Fruit fly (Drosophila melanogaster) whole organism, embryonic: ENCODE measurements around the gene RPA3.

ENCODE experiments used
- Adf1 ChIP-seq: fragments of 200-800 bp; sonication (Bioruptor generic); IDR thresholded peaks from 2 replicates; pipeline ENCODE4 v1.3.6; 2022; ENCODE audit warnings: missing biosample characterization, missing genetic modification characterization
- Atf6 ChIP-seq: fragments of 200-800 bp; sonication (Bioruptor generic); IDR thresholded peaks from 2 replicates; pipeline ENCODE4 v1.3.6; 2022; ENCODE audit warnings: missing biosample characterization, missing genetic modification characterization
- CG10147 ChIP-seq: fragments of 200-800 bp; sonication (Bioruptor generic); optimal IDR thresholded peaks from 2 replicates; lab custom pipeline; 2019; ENCODE audit warnings: missing biosample characterization, mild to moderate bottlenecking, missing genetic modification characterization, moderate library complexity
- CG10274 ChIP-seq: fragments of 200-800 bp; sonication (Bioruptor generic); optimal IDR thresholded peaks from 3 replicates; lab custom pipeline; 2017; ENCODE audit warnings: missing biosample characterization, mild to moderate bottlenecking, missing genetic modification characterization
- CG10431 ChIP-seq: fragments of 200-800 bp; sonication (Bioruptor generic); optimal IDR thresholded peaks from 3 replicates; lab custom pipeline; 2018; ENCODE audit warnings: missing biosample characterization, mild to moderate bottlenecking, missing genetic modification characterization
- CG11085 ChIP-seq: fragments of 200-800 bp; sonication (Bioruptor generic); IDR thresholded peaks from 2 replicates; pipeline ENCODE4 v1.3.6; 2022; ENCODE audit warnings: missing biosample characterization, missing genetic modification characterization
- CG11504 ChIP-seq: fragments of 200-800 bp; sonication (Bioruptor generic); optimal IDR thresholded peaks from 3 replicates; lab custom pipeline; 2019; ENCODE audit warnings: missing biosample characterization, mild to moderate bottlenecking, missing genetic modification characterization, moderate library complexity
- CG11560 ChIP-seq: fragments of 200-800 bp; sonication (Bioruptor generic); IDR thresholded peaks from 3 replicates; pipeline ENCODE4 v1.3.6; 2022; ENCODE audit warnings: missing biosample characterization, missing genetic modification characterization
- CG1233 ChIP-seq: fragments of 200-800 bp; sonication (Bioruptor generic); optimal IDR thresholded peaks from 4 replicates; lab custom pipeline; 2018; ENCODE audit warnings: missing biosample characterization, mild to moderate bottlenecking, missing genetic modification characterization
- CG13287 ChIP-seq: fragments of 200-800 bp; sonication (Bioruptor generic); IDR thresholded peaks from 2 replicates; pipeline ENCODE4 v1.3.6; 2022; ENCODE audit warnings: missing biosample characterization, missing genetic modification characterization; ENCODE audit not compliant: partially characterized antibody
- CG14860 ChIP-seq: fragments of 200-800 bp; sonication (Bioruptor generic); IDR thresholded peaks from 3 replicates; pipeline ENCODE4 v1.3.6; 2022; ENCODE audit warnings: missing biosample characterization, missing genetic modification characterization; ENCODE audit not compliant: partially characterized antibody
- CG15011 ChIP-seq: fragments of 200-800 bp; sonication (Bioruptor generic); optimal IDR thresholded peaks from 3 replicates; lab custom pipeline; 2018; ENCODE audit warnings: missing biosample characterization, mild to moderate bottlenecking, missing genetic modification characterization
- CG2712 ChIP-seq: fragments of 200-800 bp; optimal IDR thresholded peaks from 3 replicates; lab custom pipeline; 2019; ENCODE audit warnings: missing biosample characterization, mild to moderate bottlenecking, missing genetic modification characterization, moderate library complexity
- CG3163 ChIP-seq: fragments of 200-800 bp; sonication (Bioruptor generic); optimal IDR thresholded peaks from 3 replicates; lab custom pipeline; 2016; ENCODE audit warnings: missing biosample characterization, missing genetic modification characterization
- CG33557 ChIP-seq: fragments of 200-800 bp; sonication (Bioruptor generic); optimal IDR thresholded peaks from 2 replicates; lab custom pipeline; 2019; ENCODE audit warnings: missing biosample characterization, mild to moderate bottlenecking, missing genetic modification characterization, moderate library complexity
- CG4854 ChIP-seq: fragments of 200-800 bp; sonication (Bioruptor generic); optimal IDR thresholded peaks from 2 replicates; lab custom pipeline; 2016; ENCODE audit warnings: missing biosample characterization, missing genetic modification characterization, inconsistent platforms
- CG5245 ChIP-seq: fragments of 200-800 bp; sonication (Bioruptor generic); optimal IDR thresholded peaks from 3 replicates; lab custom pipeline; 2016; ENCODE audit warnings: missing biosample characterization, missing genetic modification characterization
- CG7839 ChIP-seq: fragments of 200-800 bp; sonication (Bioruptor generic); optimal IDR thresholded peaks from 3 replicates; lab custom pipeline; 2018; ENCODE audit warnings: missing biosample characterization, mild to moderate bottlenecking, missing genetic modification characterization, moderate library complexity
- CG7987 ChIP-seq: fragments of 200-800 bp; sonication (Bioruptor generic); optimal IDR thresholded peaks from 2 replicates; lab custom pipeline; 2018; ENCODE audit warnings: missing biosample characterization, mild to moderate bottlenecking, missing genetic modification characterization, moderate library complexity
- CG8924 ChIP-seq: fragments of 200-800 bp; optimal IDR thresholded peaks from 3 replicates; lab custom pipeline; 2019; ENCODE audit warnings: missing biosample characterization, mild to moderate bottlenecking, missing genetic modification characterization, moderate library complexity
- CG8944 ChIP-seq: fragments of 200-800 bp; sonication (Bioruptor generic); optimal IDR thresholded peaks from 3 replicates; lab custom pipeline; 2016; ENCODE audit warnings: missing biosample characterization, missing genetic modification characterization
- CG9727 ChIP-seq: fragments of 200-800 bp; sonication (Bioruptor generic); optimal IDR thresholded peaks from 3 replicates; lab custom pipeline; 2017; ENCODE audit warnings: missing biosample characterization, mild to moderate bottlenecking, missing genetic modification characterization
- CG9876 ChIP-seq: fragments of 200-800 bp; sonication (Bioruptor generic); optimal IDR thresholded peaks from 2 replicates; lab custom pipeline; 2016; ENCODE audit warnings: missing biosample characterization, missing genetic modification characterization
- Fer2 ChIP-seq: fragments of 200-800 bp; sonication (Bioruptor generic); optimal IDR thresholded peaks from 2 replicates; lab custom pipeline; 2018; ENCODE audit warnings: missing biosample characterization, mild to moderate bottlenecking, missing genetic modification characterization, moderate library complexity
- Gug ChIP-seq: fragments of 200-800 bp; sonication (Bioruptor generic); IDR thresholded peaks from 4 replicates; pipeline ENCODE4 v1.3.6; 2022; ENCODE audit warnings: missing biosample characterization, missing genetic modification characterization
- MESR4 ChIP-seq: fragments of 200-800 bp; sonication (Bioruptor generic); optimal IDR thresholded peaks from 2 replicates; lab custom pipeline; 2018; ENCODE audit warnings: missing biosample characterization, mild to moderate bottlenecking, missing genetic modification characterization, moderate library complexity
- Max ChIP-seq: fragments of 200-800 bp; sonication (Bioruptor generic); optimal IDR thresholded peaks from 2 replicates; lab custom pipeline; 2016; ENCODE audit warnings: missing biosample characterization, mild to moderate bottlenecking, missing genetic modification characterization
- br ChIP-seq: fragments of >200 bp; optimal IDR thresholded peaks from 2 replicates; lab custom pipeline; 2017
- chinmo ChIP-seq: fragments of 200-800 bp; sonication (Bioruptor generic); IDR thresholded peaks from 4 replicates; pipeline ENCODE4 v1.3.6; 2022; ENCODE audit warnings: missing biosample characterization, missing genetic modification characterization; ENCODE audit not compliant: partially characterized antibody
- dmrt11E ChIP-seq: fragments of 200-800 bp; sonication (Bioruptor generic); optimal IDR thresholded peaks from 3 replicates; lab custom pipeline; 2018; ENCODE audit warnings: missing biosample characterization, mild to moderate bottlenecking, missing genetic modification characterization, moderate library complexity
- ems ChIP-seq: fragments of 200-800 bp; sonication (Bioruptor generic); optimal IDR thresholded peaks from 3 replicates; lab custom pipeline; 2016; ENCODE audit warnings: missing biosample characterization, missing genetic modification characterization
- ewg ChIP-seq: fragments of 200-800 bp; sonication (Bioruptor generic); optimal IDR thresholded peaks from 3 replicates; lab custom pipeline; 2017; ENCODE audit warnings: mild to moderate bottlenecking, missing biosample characterization, missing genetic modification reagents, missing genetic modification characterization
- gcm ChIP-seq: fragments of 200-800 bp; sonication (Bioruptor generic); optimal IDR thresholded peaks from 2 replicates; lab custom pipeline; 2019; ENCODE audit warnings: missing biosample characterization, mild to moderate bottlenecking, missing genetic modification characterization, moderate library complexity
- gcm2 ChIP-seq: fragments of 200-800 bp; sonication (Bioruptor generic); optimal IDR thresholded peaks from 2 replicates; lab custom pipeline; 2016; ENCODE audit warnings: missing biosample characterization, missing genetic modification characterization
- grn ChIP-seq: fragments of 200-800 bp; sonication (Bioruptor generic); optimal IDR thresholded peaks from 3 replicates; lab custom pipeline; 2017; ENCODE audit warnings: missing biosample characterization, missing genetic modification characterization
- gsb-n ChIP-seq: fragments of 200-800 bp; sonication (Bioruptor generic); optimal IDR thresholded peaks from 3 replicates; lab custom pipeline; 2018; ENCODE audit warnings: missing biosample characterization, mild to moderate bottlenecking, missing genetic modification characterization
- her ChIP-seq: fragments of 200-800 bp; sonication (Bioruptor generic); optimal IDR thresholded peaks from 2 replicates; lab custom pipeline; 2016; ENCODE audit warnings: missing biosample characterization, missing genetic modification characterization
- ken ChIP-seq: fragments of 200-800 bp; sonication (Bioruptor generic); IDR thresholded peaks from 3 replicates; pipeline ENCODE4 v1.3.6; 2022; ENCODE audit warnings: missing biosample characterization, missing genetic modification characterization
- luna ChIP-seq: fragments of 200-800 bp; sonication (Bioruptor generic); optimal IDR thresholded peaks from 2 replicates; lab custom pipeline; 2016; ENCODE audit warnings: missing biosample characterization, missing genetic modification characterization
- odd ChIP-seq: fragments of 200-800 bp; sonication (Bioruptor generic); optimal IDR thresholded peaks from 2 replicates; lab custom pipeline; 2017; ENCODE audit warnings: missing biosample characterization, mild to moderate bottlenecking, missing genetic modification characterization
- row ChIP-seq: fragments of 200-800 bp; sonication (Bioruptor generic); IDR thresholded peaks from 3 replicates; pipeline ENCODE4 v1.3.6; 2022; ENCODE audit warnings: missing biosample characterization, missing genetic modification characterization
- shn ChIP-seq: fragments of 200-800 bp; sonication (Bioruptor generic); optimal IDR thresholded peaks from 3 replicates; lab custom pipeline; 2016; ENCODE audit warnings: missing biosample characterization, missing genetic modification characterization
- sima ChIP-seq: fragments of 200-800 bp; sonication (Bioruptor generic); optimal IDR thresholded peaks from 2 replicates; lab custom pipeline; 2016; ENCODE audit warnings: missing biosample characterization, missing genetic modification characterization
- slp2 ChIP-seq: fragments of 200-800 bp; sonication (Bioruptor generic); optimal IDR thresholded peaks from 2 replicates; lab custom pipeline; 2016; ENCODE audit warnings: missing biosample characterization, missing genetic modification characterization
- sqz ChIP-seq: fragments of 200-800 bp; sonication (Bioruptor generic); optimal IDR thresholded peaks from 3 replicates; lab custom pipeline; 2018; ENCODE audit warnings: missing biosample characterization, mild to moderate bottlenecking, missing genetic modification characterization
- tll ChIP-seq, 2 experiments: fragments of 200-800 bp in 1 of 2; fragments of >200 bp in 1 of 2; sonication (Bioruptor generic) in 1 of 2; optimal IDR thresholded peaks; 2 replicates each; lab custom pipeline; 2017 to 2019; ENCODE audit warnings: missing biosample characterization in 2 of 2, missing genetic modification characterization in 2 of 2, mild to moderate bottlenecking in 1 of 2, moderate library complexity in 1 of 2
- tx ChIP-seq: fragments of 200-800 bp; sonication (Bioruptor generic); optimal IDR thresholded peaks from 2 replicates; lab custom pipeline; 2016; ENCODE audit warnings: missing biosample characterization, missing genetic modification characterization
- unc-4 ChIP-seq: fragments of 200-800 bp; sonication (Bioruptor generic); IDR thresholded peaks from 2 replicates; pipeline ENCODE4 v1.3.6; 2022; ENCODE audit warnings: missing biosample characterization, missing genetic modification characterization; ENCODE audit not compliant: partially characterized antibody
- zen2 ChIP-seq: fragments of 200-800 bp; sonication (Bioruptor generic); IDR thresholded peaks from 3 replicates; pipeline ENCODE4 v1.3.6; 2022; ENCODE audit warnings: missing biosample characterization, missing genetic modification characterization; ENCODE audit not compliant: partially characterized antibody

Gene RPA3

dm6 chrX:11580200-11580840 lies 35.3 kb downstream of the RPA3 start, which contains the start of gene nod (continued):
- TF ChIP-seq br (lab: Kevin White, UChicago) (no peak), luna (GFP tag; lab: Kevin White, UChicago) (peak; percentile 36), CG4854 (GFP tag; lab: Kevin White, UChicago) (peak; percentile 44), sima (GFP tag; lab: Kevin White, UChicago) (peak; percentile 20), CG9727 (GFP tag; lab: Kevin White, UChicago) (peak; percentile 57), tx (GFP tag; lab: Kevin White, UChicago) (peak; percentile 35), her (peak; percentile 73), gcm (GFP tag; lab: Kevin White, UChicago) (no peak), chinmo (GFP tag; lab: Robert Waterston, UW) (no peak), dmrt11E (tag; lab: Kevin White, UChicago) (peak; percentile 34), CG10147 (GFP tag; lab: Kevin White, UChicago) (peak; percentile 43), CG13287 (GFP tag; lab: Robert Waterston, UW) (peak; percentile 85), CG7987 (GFP tag; lab: Kevin White, UChicago) (peak; percentile 11), unc-4 (peak; percentile 77), MESR4 (GFP tag; lab: Kevin White, UChicago) (peak; percentile 36), CG11504 (tag; lab: Kevin White, UChicago) (no peak), row (GFP tag; lab: Robert Waterston, UW) (peak; percentile 64), zen2 (GFP tag; lab: Robert Waterston, UW) (no peak; the same call in 2 of the 3 replicates), CG3163 (GFP tag; lab: Kevin White, UChicago) (peak; percentile 51), CG8924 (tag; lab: Kevin White, UChicago) (no peak), grn (GFP tag; lab: Kevin White, UChicago) (no peak), slp2 (GFP tag; lab: Kevin White, UChicago) (peak; percentile 63), CG10431 (no peak), CG8944 (GFP tag; lab: Kevin White, UChicago) (peak; percentile 50), CG15011 (no peak), odd (GFP tag; lab: Kevin White, UChicago) (no peak), CG33557 (GFP tag; lab: Kevin White, UChicago) (no peak), CG5245 (no peak), ken (GFP tag; lab: Robert Waterston, UW) (no peak), ewg (GFP tag; lab: Kevin White, UChicago) (peak; percentile 30), ems (peak; percentile 78), CG11560 (tag; lab: Robert Waterston, UW) (peak; percentile 47; the same call in 1 of the 3 replicates), Gug (peak; percentile 36; the same call in 1 of the 4 replicates), Fer2 (tag; lab: Kevin White, UChicago) (no peak), tll (GFP tag; optimal IDR thresholded peaks at IDR 0.05; lab: Kevin White, UChicago) (no peak), CG7839 (tag; lab: Kevin White, UChicago) (no peak), gsb-n (tag; lab: Kevin White, UChicago) (peak; percentile 22), CG9876 (peak; percentile 3), CG2712 (tag; lab: Kevin White, UChicago) (peak; percentile 65), sqz (GFP tag; lab: Kevin White, UChicago) (no peak), CG11085 (GFP tag; lab: Robert Waterston, UW) (no peak), CG10274 (GFP tag; lab: Kevin White, UChicago) (no peak), gcm2 (GFP tag; lab: Kevin White, UChicago) (peak; percentile 46), Max (GFP tag; lab: Kevin White, UChicago) (no peak), shn (GFP tag; lab: Kevin White, UChicago) (peak; percentile 67), Atf6 (peak; percentile 56), Adf1 (GFP tag; lab: Robert Waterston, UW) (peak; percentile 14; the same call in 1 of the 2 replicates), CG14860 (GFP tag; lab: Robert Waterston, UW) (no peak; the same call in 2 of the 3 replicates), CG1233 (GFP tag; lab: Kevin White, UChicago) (peak; percentile 52)
